Fruit fly (Drosophila melanogaster) whole organism, embryonic: ENCODE data around the gene CG15196.

Experiments
- ATbp ChIP-seq: fragments of 200-800 bp; sonication (Bioruptor generic); optimal IDR thresholded peaks from 2 replicates; lab custom pipeline; 2017; ENCODE audit warnings: missing biosample characterization, mild to moderate bottlenecking, missing genetic modification characterization, missing genetic modification reagents
- Antp ChIP-seq: fragments of 200-800 bp; sonication (Bioruptor generic); optimal IDR thresholded peaks from 3 replicates; lab custom pipeline; 2016; ENCODE audit warnings: missing biosample characterization, missing genetic modification characterization
- Atf3 ChIP-seq: fragments of 200-800 bp; sonication (Bioruptor generic); optimal IDR thresholded peaks from 3 replicates; lab custom pipeline; 2016; ENCODE audit warnings: missing biosample characterization, missing genetic modification characterization
- CG10462 ChIP-seq: fragments of 200-800 bp; sonication (Bioruptor generic); optimal IDR thresholded peaks from 2 replicates; lab custom pipeline; 2016; ENCODE audit warnings: missing biosample characterization, missing genetic modification characterization
- CG11085 ChIP-seq: fragments of 200-800 bp; sonication (Bioruptor generic); IDR thresholded peaks from 2 replicates; pipeline ENCODE4 v1.3.6; 2022; ENCODE audit warnings: missing biosample characterization, missing genetic modification characterization
- CG11504 ChIP-seq: fragments of 200-800 bp; sonication (Bioruptor generic); optimal IDR thresholded peaks from 3 replicates; lab custom pipeline; 2019; ENCODE audit warnings: missing biosample characterization, mild to moderate bottlenecking, missing genetic modification characterization, moderate library complexity
- CG13424 ChIP-seq: fragments of 200-800 bp; sonication (Bioruptor generic); optimal IDR thresholded peaks from 2 replicates; lab custom pipeline; 2019; ENCODE audit warnings: missing biosample characterization, mild to moderate bottlenecking, missing genetic modification characterization, moderate library complexity
- CG13894 ChIP-seq: fragments of 200-800 bp; sonication (Bioruptor generic); optimal IDR thresholded peaks from 3 replicates; lab custom pipeline; 2018; ENCODE audit warnings: missing biosample characterization, mild to moderate bottlenecking, missing genetic modification characterization, moderate library complexity
- CG14965 ChIP-seq: fragments of 200-800 bp; sonication (Bioruptor generic); optimal IDR thresholded peaks from 2 replicates; lab custom pipeline; 2016; ENCODE audit warnings: missing biosample characterization, missing genetic modification characterization, borderline replicate concordance
- CG15269 ChIP-seq: fragments of 200-800 bp; sonication (Bioruptor generic); optimal IDR thresholded peaks from 2 replicates; lab custom pipeline; 2018; ENCODE audit warnings: missing biosample characterization, mild to moderate bottlenecking, missing genetic modification characterization, moderate library complexity
- CG42726 ChIP-seq: fragments of 200-800 bp; sonication (Bioruptor generic); IDR thresholded peaks from 2 replicates; pipeline ENCODE4 v1.3.6; 2022; ENCODE audit warnings: missing biosample characterization, missing genetic modification characterization; ENCODE audit not compliant: partially characterized antibody
- CG4282 ChIP-seq: fragments of 200-800 bp; sonication (Bioruptor generic); optimal IDR thresholded peaks from 2 replicates; lab custom pipeline; 2016; ENCODE audit warnings: missing biosample characterization, missing genetic modification characterization
- CG4820 ChIP-seq: fragments of 200-800 bp; sonication (Bioruptor generic); optimal IDR thresholded peaks from 3 replicates; lab custom pipeline; 2016; ENCODE audit warnings: missing biosample characterization, missing genetic modification characterization
- CG4854 ChIP-seq: fragments of 200-800 bp; sonication (Bioruptor generic); optimal IDR thresholded peaks from 2 replicates; lab custom pipeline; 2016; ENCODE audit warnings: missing biosample characterization, missing genetic modification characterization, inconsistent platforms
- CG5953 ChIP-seq: fragments of 200-800 bp; sonication (Bioruptor generic); IDR thresholded peaks from 2 replicates; pipeline ENCODE4 v1.3.6; 2022; ENCODE audit warnings: missing biosample characterization, missing genetic modification characterization
- CG6683 ChIP-seq: fragments of 200-800 bp; sonication (Bioruptor generic); optimal IDR thresholded peaks from 2 replicates; lab custom pipeline; 2017; ENCODE audit warnings: missing biosample characterization, mild to moderate bottlenecking, missing genetic modification characterization, missing genetic modification reagents
- CG7372 ChIP-seq: fragments of 200-800 bp; sonication (Bioruptor generic); IDR thresholded peaks from 2 replicates; pipeline ENCODE4 v1.3.6; 2022; ENCODE audit warnings: missing biosample characterization, missing genetic modification characterization
- CG8290 ChIP-seq, 3 experiments: fragments of 200-800 bp; sonication (Bioruptor generic); optimal IDR thresholded peaks; 2 replicates each; lab custom pipeline; 2016 to 2019; ENCODE audit warnings: missing biosample characterization in 3 of 3, missing genetic modification characterization in 3 of 3, mild to moderate bottlenecking in 2 of 3, moderate library complexity in 1 of 3
- CoRest ChIP-seq: fragments of 200-800 bp; sonication (Bioruptor generic); optimal IDR thresholded peaks from 3 replicates; lab custom pipeline; 2018; ENCODE audit warnings: missing biosample characterization, mild to moderate bottlenecking, missing genetic modification characterization, moderate library complexity
- Eip74EF ChIP-seq, 2 experiments: fragments of 200-800 bp in 1 of 2; fragments of >200 bp in 1 of 2; sonication (Bioruptor generic) in 1 of 2; optimal IDR thresholded peaks; 2 replicates each; lab custom pipeline; 2017 to 2019; ENCODE audit warnings: missing biosample characterization in 2 of 2, missing genetic modification characterization in 2 of 2, mild to moderate bottlenecking in 1 of 2, moderate library complexity in 1 of 2
- Ets65A ChIP-seq: fragments of 200-800 bp; sonication (Bioruptor generic); peaks from one replicate; lab custom pipeline; 2016; ENCODE audit warnings: missing biosample characterization, missing genetic modification characterization
- Hr51 ChIP-seq, 2 experiments: fragments of 200-800 bp; sonication (Bioruptor generic); optimal IDR thresholded peaks; 2 replicates in 1 of 2; 3 replicates in 1 of 2; lab custom pipeline; 2016 to 2018; ENCODE audit warnings: missing biosample characterization in 2 of 2, missing genetic modification characterization in 2 of 2, mild to moderate bottlenecking in 1 of 2, moderate library complexity in 1 of 2
- Med ChIP-seq: fragments of 200-800 bp; sonication (Bioruptor generic); peaks from one replicate; lab custom pipeline; 2016; ENCODE audit warnings: missing biosample characterization, missing genetic modification characterization, mild to moderate bottlenecking, inconsistent platforms, moderate library complexity
- Meics ChIP-seq: fragments of 200-800 bp; sonication (Bioruptor generic); optimal IDR thresholded peaks from 2 replicates; lab custom pipeline; 2017; ENCODE audit warnings: missing biosample characterization, mild to moderate bottlenecking, missing genetic modification characterization
- NC2α ChIP-seq: fragments of 200-800 bp; sonication (Bioruptor generic); optimal IDR thresholded peaks from 2 replicates; lab custom pipeline; 2016; ENCODE audit warnings: missing biosample characterization, missing genetic modification characterization
- Optix ChIP-seq: fragments of 200-800 bp; sonication (Bioruptor generic); IDR thresholded peaks from 3 replicates; pipeline ENCODE4 v1.3.6; 2022; ENCODE audit warnings: missing biosample characterization, missing genetic modification characterization
- Ravus ChIP-seq: fragments of 200-800 bp; sonication (Bioruptor generic); IDR thresholded peaks from 2 replicates; pipeline ENCODE4 v1.3.6; 2022; ENCODE audit warnings: missing biosample characterization, missing genetic modification characterization
- Rfx ChIP-seq: fragments of 200-800 bp; sonication (Bioruptor generic); IDR thresholded peaks from 2 replicates; pipeline ENCODE4 v1.3.6; 2022; ENCODE audit warnings: missing biosample characterization, missing genetic modification characterization
- ab ChIP-seq: fragments of 200-800 bp; sonication (Bioruptor generic); optimal IDR thresholded peaks from 2 replicates; lab custom pipeline; 2016; ENCODE audit warnings: missing biosample characterization, missing genetic modification characterization
- amos ChIP-seq: fragments of 200-800 bp; sonication (Bioruptor generic); IDR thresholded peaks from 2 replicates; pipeline ENCODE4 v1.3.6; 2022; ENCODE audit warnings: missing biosample characterization, missing genetic modification characterization; ENCODE audit not compliant: partially characterized antibody
- ase ChIP-seq: fragments of 200-800 bp; sonication (Bioruptor generic); IDR thresholded peaks from 3 replicates; pipeline ENCODE4 v1.3.6; 2022; ENCODE audit warnings: missing biosample characterization, missing genetic modification characterization
- ci ChIP-seq: fragments of 200-800 bp; sonication (Bioruptor generic); IDR thresholded peaks from 3 replicates; pipeline ENCODE4 v1.3.6; 2022; ENCODE audit warnings: missing biosample characterization, missing genetic modification characterization
- dmrt99B ChIP-seq: fragments of 200-800 bp; sonication (Bioruptor generic); optimal IDR thresholded peaks from 2 replicates; lab custom pipeline; 2018; ENCODE audit warnings: missing biosample characterization, mild to moderate bottlenecking, missing genetic modification characterization, moderate library complexity
- eyg ChIP-seq: fragments of 200-800 bp; sonication (Bioruptor generic); optimal IDR thresholded peaks from 3 replicates; lab custom pipeline; 2016; ENCODE audit warnings: missing biosample characterization, missing genetic modification characterization
- fd96Cb ChIP-seq: fragments of 200-800 bp; sonication (Bioruptor generic); optimal IDR thresholded peaks from 2 replicates; lab custom pipeline; 2018; ENCODE audit warnings: missing biosample characterization, mild to moderate bottlenecking, missing genetic modification characterization, moderate library complexity
- gem ChIP-seq: fragments of 200-800 bp; sonication (Bioruptor generic); optimal IDR thresholded peaks from 2 replicates; lab custom pipeline; 2019; ENCODE audit warnings: missing biosample characterization, mild to moderate bottlenecking, missing genetic modification characterization, moderate library complexity
- inv ChIP-seq: fragments of 200-800 bp; sonication (Bioruptor generic); IDR thresholded peaks from 2 replicates; pipeline ENCODE4 v1.3.6; 2022; ENCODE audit warnings: missing biosample characterization, missing genetic modification characterization; ENCODE audit not compliant: partially characterized antibody
- odd ChIP-seq: fragments of 200-800 bp; sonication (Bioruptor generic); optimal IDR thresholded peaks from 2 replicates; lab custom pipeline; 2017; ENCODE audit warnings: missing biosample characterization, mild to moderate bottlenecking, missing genetic modification characterization
- pan ChIP-seq, 4 experiments: fragments of >200 bp in 3 of 4; fragments of 200-800 bp in 1 of 4; sonication (Bioruptor generic) in 1 of 4; optimal IDR thresholded peaks in 3 of 4; IDR thresholded peaks in 1 of 4; 2 replicates each; pipeline versions ENCODE4 v1.3.6 to Lab custom; 2017 to 2022; ENCODE audit warnings: missing biosample characterization in 2 of 4, missing genetic modification characterization in 2 of 4, mixed read lengths in 1 of 4
- sens ChIP-seq: fragments of 200-800 bp; sonication (Bioruptor generic); peaks from one replicate; lab custom pipeline; 2016; ENCODE audit warnings: missing biosample characterization, missing genetic modification characterization
- tgo ChIP-seq: fragments of 200-800 bp; sonication (Bioruptor generic); IDR thresholded peaks from 3 replicates; pipeline ENCODE4 v1.3.6; 2022; ENCODE audit warnings: missing biosample characterization, missing genetic modification characterization
- trem ChIP-seq: fragments of 200-800 bp; optimal IDR thresholded peaks from 3 replicates; lab custom pipeline; 2019; ENCODE audit warnings: missing biosample characterization, mild to moderate bottlenecking, missing genetic modification characterization, moderate library complexity
- tx ChIP-seq: fragments of 200-800 bp; sonication (Bioruptor generic); optimal IDR thresholded peaks from 2 replicates; lab custom pipeline; 2016; ENCODE audit warnings: missing biosample characterization, missing genetic modification characterization
- usp ChIP-seq: fragments of >200 bp; optimal IDR thresholded peaks from 2 replicates; lab custom pipeline; 2017; ENCODE audit warnings: missing biosample characterization, missing genetic modification characterization
- vvl ChIP-seq: fragments of 200-800 bp; sonication (Bioruptor generic); IDR thresholded peaks from 2 replicates; pipeline ENCODE4 v1.3.6; 2022; ENCODE audit warnings: missing biosample characterization, missing genetic modification characterization
- wdn ChIP-seq: fragments of 200-800 bp; sonication (Bioruptor generic); IDR thresholded peaks from 2 replicates; pipeline ENCODE4 v1.3.6; 2022; ENCODE audit warnings: missing biosample characterization, missing genetic modification characterization
- zen2 ChIP-seq: fragments of 200-800 bp; sonication (Bioruptor generic); IDR thresholded peaks from 3 replicates; pipeline ENCODE4 v1.3.6; 2022; ENCODE audit warnings: missing biosample characterization, missing genetic modification characterization; ENCODE audit not compliant: partially characterized antibody

The CG15196 gene

DNA sequence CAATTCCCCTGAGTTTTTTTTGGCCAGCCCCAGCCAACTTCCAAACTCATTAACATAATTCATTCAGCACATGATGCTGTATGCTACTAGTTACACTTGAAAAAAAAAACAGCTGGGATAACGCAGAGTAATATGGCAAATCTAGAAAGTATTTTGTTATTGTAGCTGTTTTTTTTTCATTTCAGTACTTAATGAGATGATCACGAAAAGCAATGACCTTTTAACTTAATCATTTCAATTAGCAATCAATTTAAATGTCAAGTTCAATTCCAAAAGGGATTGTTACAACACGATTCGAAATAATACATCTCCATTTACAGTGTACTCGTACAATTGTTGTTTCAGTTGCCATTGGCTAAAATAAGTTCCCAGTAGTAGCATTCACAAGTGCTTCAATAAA, 40.7 kb downstream of the CG15196 start:
- TF ChIP-seq pan (optimal IDR thresholded peaks at IDR 0.05; lab: Kevin White, UChicago) (no peak), pan (GFP tag; optimal IDR thresholded peaks at IDR 0.05 in 1 of 2, IDR thresholded peaks at IDR 0.05 in 1 of 2) (no peak), tgo (peak; percentile 29; the same call in 1 of the 3 replicates), Ets65A (GFP tag; lab: Kevin White, UChicago) (peak; percentile 87), ATbp (no peak), Antp (GFP tag; lab: Kevin White, UChicago) (peak; percentile 29), Rfx (GFP tag; lab: Robert Waterston, UW) (peak; percentile 37), sens (peak; percentile 74), CG5953 (GFP tag; lab: Robert Waterston, UW) (no peak), CG4820 (no peak), CG13424 (tag; lab: Kevin White, UChicago) (peak; percentile 23), Eip74EF (GFP tag; optimal IDR thresholded peaks at IDR 0.05; lab: Kevin White, UChicago) (no peak), CG15269 (tag; lab: Kevin White, UChicago) (peak; percentile 33), Med (GFP tag; lab: Kevin White, UChicago) (peak; percentile 52), CG11504 (tag; lab: Kevin White, UChicago) (peak; percentile 37), gem (tag; lab: Kevin White, UChicago) (peak; percentile 25), CoRest (tag; lab: Kevin White, UChicago) (peak; percentile 21), dmrt99B (peak; percentile 34), ci (GFP tag; lab: Robert Waterston, UW) (peak; percentile 41; the same call in 1 of the 3 replicates), vvl (0 out of 2 replicates have a peak, but pooled peaks have one; percentile 29)
- TF ChIP-seq, all 482 proteins: peak for 14

dm6 chrX:11451027-11451572, 41.4 kb downstream of the CG15196 start:
- no peak for TF ChIP-seq usp
- peak; percentile 44 for TF ChIP-seq Meics (GFP tag; lab: Kevin White, UChicago)
- TF ChIP-seq CG14965 (GFP tag; lab: Kevin White, UChicago): no peak
- peak; percentile 27 to 65 for TF ChIP-seq Hr51 (GFP tag; optimal IDR thresholded peaks at IDR 0.05; lab: Kevin White, UChicago)
- TF ChIP-seq CG42726: no peak
- TF ChIP-seq Ravus (GFP tag; lab: Robert Waterston, UW): no peak
- TF ChIP-seq CG10462: no peak
- TF ChIP-seq amos (GFP tag; lab: Robert Waterston, UW): no peak
- TF ChIP-seq trem (tag; lab: Kevin White, UChicago): no peak
- TF ChIP-seq zen2: no peak
- no peak for TF ChIP-seq eyg
- TF ChIP-seq ase (GFP tag; lab: Robert Waterston, UW): peak; percentile 54; the same call in 2 of the 3 replicates
- TF ChIP-seq fd96Cb (tag; lab: Kevin White, UChicago): peak; percentile 2
- 0 out of 3 replicates have a peak, but pooled peaks have one; percentile 15 for TF ChIP-seq Optix (GFP tag; lab: Robert Waterston, UW)
- TF ChIP-seq CG13894 (tag; lab: Kevin White, UChicago): peak; percentile 12
- TF ChIP-seq odd (GFP tag; lab: Kevin White, UChicago): no peak
- TF ChIP-seq ab (GFP tag; lab: Kevin White, UChicago): no peak
- peak; percentile 30 for TF ChIP-seq CG4854 (GFP tag; lab: Kevin White, UChicago)
- no peak for TF ChIP-seq inv
- TF ChIP-seq tx (GFP tag; lab: Kevin White, UChicago): no peak
- no peak for TF ChIP-seq pan (optimal IDR thresholded peaks at IDR 0.05; lab: Kevin White, UChicago)
- peak in 1 of 2 experiments; percentile 74 for TF ChIP-seq pan (GFP tag; optimal IDR thresholded peaks at IDR 0.05 in 1 of 2, IDR thresholded peaks at IDR 0.05 in 1 of 2)
- no peak for TF ChIP-seq CG8290 (GFP tag; optimal IDR thresholded peaks at IDR 0.05; lab: Kevin White, UChicago)
- peak in 1 of 2 experiments; percentile 88 for TF ChIP-seq CG8290 (tag; optimal IDR thresholded peaks at IDR 0.05; lab: Kevin White, UChicago)
- TF ChIP-seq CG11085 (GFP tag; lab: Robert Waterston, UW): peak; percentile 60; the same call in 1 of the 2 replicates
- TF ChIP-seq Atf3 (GFP tag; lab: Kevin White, UChicago): no peak
- TF ChIP-seq CG7372 (GFP tag; lab: Robert Waterston, UW): peak; percentile 58; the same call in 1 of the 2 replicates
- TF ChIP-seq CG4282 (GFP tag; lab: Kevin White, UChicago): no peak
- TF ChIP-seq NC2α (GFP tag; lab: Kevin White, UChicago): no peak
- peak; percentile 53 for TF ChIP-seq CG13424 (tag; lab: Kevin White, UChicago)
- no peak for TF ChIP-seq wdn (GFP tag; lab: Robert Waterston, UW)
- TF ChIP-seq CG6683 (GFP tag; lab: Kevin White, UChicago): no peak
